Worm (Caenorhabditis elegans) whole organism, L2 larva: Measurements from ENCODE around the gene glrx-5.
A peak's percentile ranks its signal among the peaks of the same experiment; 100 is the strongest.
"Not testable (repeated sequence)": the region's sequence is repeated elsewhere in the genome, so short reads cannot be mapped to it uniquely, and the experiment has no call there.

Source experiments
- C34F6.9 ChIP-seq: fragments of 150-350 bp; optimal IDR thresholded peaks from 2 replicates; lab custom pipeline; 2014; ENCODE audit warnings: missing biosample characterization, missing genetic modification characterization
- F13H6.1 ChIP-seq: sonication (generic microtip); optimal IDR thresholded peaks from 2 replicates; lab custom pipeline; 2016; ENCODE audit warnings: missing genetic modification characterization, missing compliant biosample characterization
- R02D3.7 ChIP-seq: fragments of 150-350 bp; optimal IDR thresholded peaks from 2 replicates; lab custom pipeline; 2014; ENCODE audit warnings: missing biosample characterization, missing genetic modification characterization
- alr-1 ChIP-seq: fragments of 150-350 bp; optimal IDR thresholded peaks from 2 replicates; lab custom pipeline; 2014; ENCODE audit warnings: missing biosample characterization, missing genetic modification characterization
- blmp-1 ChIP-seq: sonication (generic microtip); optimal IDR thresholded peaks from 2 replicates; lab custom pipeline; 2017; ENCODE audit warnings: missing genetic modification characterization, mild to moderate bottlenecking, missing compliant biosample characterization, antibody characterized with exemption, moderate library complexity; ENCODE audit not compliant: insufficient read depth
- ceh-16 ChIP-seq: fragments of 150-350 bp; optimal IDR thresholded peaks from 2 replicates; lab custom pipeline; 2014; ENCODE audit warnings: missing biosample characterization, missing genetic modification characterization
- crh-2 ChIP-seq: sonication (generic microtip); optimal IDR thresholded peaks from 2 replicates; lab custom pipeline; 2017; ENCODE audit warnings: missing biosample characterization, missing genetic modification characterization
- egl-27 ChIP-seq: sonication (generic microtip); optimal IDR thresholded peaks from 3 replicates; lab custom pipeline; 2017; ENCODE audit warnings: missing biosample characterization, missing genetic modification reagents, missing genetic modification characterization
- elt-1 ChIP-seq: fragments of 150-350 bp; optimal IDR thresholded peaks from 2 replicates; lab custom pipeline; 2014; ENCODE audit warnings: missing biosample characterization, missing genetic modification characterization
- elt-3 ChIP-seq: sonication (generic microtip); optimal IDR thresholded peaks from 2 replicates; lab custom pipeline; 2017; ENCODE audit warnings: missing biosample characterization, missing genetic modification characterization
- fos-1 ChIP-seq: fragments of 150-350 bp; optimal IDR thresholded peaks from 2 replicates; lab custom pipeline; 2014; ENCODE audit warnings: missing biosample characterization, missing genetic modification characterization
- gmeb-1 ChIP-seq: fragments of 150-350 bp; optimal IDR thresholded peaks from 2 replicates; lab custom pipeline; 2014; ENCODE audit warnings: missing biosample characterization, missing genetic modification characterization
- lin-11 ChIP-seq: fragments of 150-350 bp; sonication (generic microtip); optimal IDR thresholded peaks from 2 replicates; lab custom pipeline; 2014; ENCODE audit warnings: missing biosample characterization, missing genetic modification characterization, inconsistent platforms, mixed read lengths
- lin-13 ChIP-seq: fragments of 150-350 bp; optimal IDR thresholded peaks from 2 replicates; lab custom pipeline; 2014; ENCODE audit warnings: missing biosample characterization, missing genetic modification reagents, missing genetic modification characterization
- lin-39 ChIP-seq: fragments of 150-350 bp; optimal IDR thresholded peaks from 2 replicates; lab custom pipeline; 2014; ENCODE audit warnings: missing biosample characterization, missing genetic modification reagents, missing genetic modification characterization
- lsy-2 ChIP-seq, 2 experiments: fragments of 150-350 bp in 1 of 2; sonication (generic microtip) in 1 of 2; optimal IDR thresholded peaks; 2 replicates each; lab custom pipeline; 2014 to 2017; ENCODE audit warnings: missing biosample characterization in 2 of 2, missing genetic modification characterization in 2 of 2
- mab-5 ChIP-seq: fragments of 150-350 bp; optimal IDR thresholded peaks from 2 replicates; lab custom pipeline; 2014; ENCODE audit warnings: missing biosample characterization, missing genetic modification characterization
- nhr-10 ChIP-seq: sonication (generic microtip); optimal IDR thresholded peaks from 2 replicates; lab custom pipeline; 2017; ENCODE audit warnings: missing biosample characterization, missing genetic modification characterization
- nhr-11 ChIP-seq: fragments of 150-350 bp; optimal IDR thresholded peaks from 2 replicates; lab custom pipeline; 2014; ENCODE audit warnings: missing biosample characterization, missing genetic modification characterization
- nhr-129 ChIP-seq: fragments of 150-350 bp; optimal IDR thresholded peaks from 2 replicates; lab custom pipeline; 2014; ENCODE audit warnings: missing biosample characterization, missing genetic modification characterization
- nhr-21 ChIP-seq: fragments of 150-350 bp; optimal IDR thresholded peaks from 2 replicates; lab custom pipeline; 2014; ENCODE audit warnings: missing biosample characterization, missing genetic modification characterization
- nhr-237 ChIP-seq: fragments of 150-350 bp; optimal IDR thresholded peaks from 2 replicates; lab custom pipeline; 2014; ENCODE audit warnings: missing biosample characterization, missing genetic modification characterization
- nhr-25 ChIP-seq: fragments of 150-350 bp; sonication (generic microtip); optimal IDR thresholded peaks from 3 replicates; lab custom pipeline; 2014; ENCODE audit warnings: missing biosample characterization, missing genetic modification characterization
- peb-1 ChIP-seq: fragments of 150-350 bp; optimal IDR thresholded peaks from 2 replicates; lab custom pipeline; 2014; ENCODE audit warnings: missing biosample characterization, missing genetic modification characterization
- sem-4 ChIP-seq: fragments of 150-350 bp; optimal IDR thresholded peaks from 2 replicates; lab custom pipeline; 2014; ENCODE audit warnings: missing biosample characterization, missing genetic modification reagents, missing genetic modification characterization
- skn-1 ChIP-seq: sonication (generic microtip); optimal IDR thresholded peaks from 2 replicates; lab custom pipeline; 2017; ENCODE audit warnings: missing biosample characterization, missing genetic modification characterization
- sma-3 ChIP-seq: sonication (generic microtip); optimal IDR thresholded peaks from 2 replicates; lab custom pipeline; 2016; ENCODE audit warnings: missing genetic modification reagents, missing genetic modification characterization, missing compliant biosample characterization
- sma-9 ChIP-seq, 2 experiments: fragments of 150-350 bp in 1 of 2; sonication (generic microtip) in 1 of 2; optimal IDR thresholded peaks; 2 replicates each; lab custom pipeline; 2014 to 2016; ENCODE audit warnings: missing genetic modification characterization in 2 of 2, mild to moderate bottlenecking in 1 of 2, missing biosample characterization in 1 of 2, missing compliant biosample characterization in 1 of 2, missing genetic modification reagents in 1 of 2, moderate library complexity in 1 of 2
- snpc-4 ChIP-seq: fragments of 150-350 bp; optimal IDR thresholded peaks from 2 replicates; lab custom pipeline; 2014; ENCODE audit warnings: missing biosample characterization, missing genetic modification characterization
- unc-39 ChIP-seq: fragments of 150-350 bp; optimal IDR thresholded peaks from 2 replicates; lab custom pipeline; 2014; ENCODE audit warnings: missing biosample characterization, missing genetic modification characterization
- unc-55 ChIP-seq: fragments of 150-350 bp; sonication (generic microtip); optimal IDR thresholded peaks from 3 replicates; lab custom pipeline; 2014; ENCODE audit warnings: missing biosample characterization, missing genetic modification reagents, missing genetic modification characterization
- unc-62 ChIP-seq: fragments of 150-350 bp; optimal IDR thresholded peaks from 2 replicates; lab custom pipeline; 2014; ENCODE audit warnings: missing biosample characterization, missing genetic modification reagents, missing genetic modification characterization
- zag-1 ChIP-seq: fragments of 150-350 bp; optimal IDR thresholded peaks from 2 replicates; lab custom pipeline; 2014; ENCODE audit warnings: missing biosample characterization, missing genetic modification characterization
- ztf-1 ChIP-seq: fragments of 200-800 bp; sonication (Bioruptor generic); conservative IDR thresholded peaks from 2 replicates; pipeline ENCODE4 v1.3.6; 2022; ENCODE audit warnings: missing genetic modification characterization, missing compliant biosample characterization
- ztf-11 ChIP-seq: sonication (generic microtip); optimal IDR thresholded peaks from 2 replicates; lab custom pipeline; 2017; ENCODE audit warnings: missing biosample characterization, missing genetic modification characterization

Gene glrx-5

DNA sequence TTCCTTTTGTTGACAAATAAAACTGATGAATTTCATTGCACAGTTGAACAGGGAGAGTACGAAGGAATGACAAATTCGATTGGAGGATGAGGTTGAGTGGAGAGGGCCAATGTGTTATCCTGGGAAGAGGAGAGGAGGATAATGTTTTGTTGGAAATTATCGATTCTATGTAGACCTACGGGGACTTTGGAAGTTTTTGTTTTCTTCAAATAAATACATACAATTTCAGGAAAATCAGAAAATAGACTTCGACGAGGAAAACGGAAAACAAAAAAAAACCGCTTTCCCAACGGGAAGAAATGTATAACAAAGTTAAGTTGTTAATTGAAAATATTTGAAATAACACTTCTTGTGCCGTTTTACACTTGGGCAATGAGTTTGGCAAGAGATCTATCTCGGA is 10.1 kb upstream of the glrx-5 start, which contains the start of gene Y49E10.4:
Gene Y49E10.4 (minus strand): TSS at position 101 of the 400 bp plus-strand sequence.
- TF ChIP-seq fos-1 (tag; lab: Kevin White, UChicago); crh-2; blmp-1 (tag; lab: Kevin White, UChicago): not testable (repeated sequence)

ce11 chrIII:12377198-12377662 is 3.6 kb upstream of the glrx-5 start, which contains the start of gene pph-4.2:
Gene pph-4.2 (minus strand): TSS chrIII:12377248.
- TF ChIP-seq lsy-2 (tag; optimal IDR thresholded peaks at IDR 0.05; lab: Kevin White, UChicago) (peak in 1 of 2 experiments; percentile 63), sem-4 (peak; percentile 45), unc-62 (GFP tag; lab: Kevin White, UChicago) (no peak), zag-1 (no peak), C34F6.9 (tag; lab: Kevin White, UChicago) (peak; percentile 62), crh-2 (peak; percentile 1), snpc-4 (no peak), ceh-16 (tag; lab: Kevin White, UChicago) (no peak), unc-55 (peak; percentile 76), lin-13 (GFP tag; lab: Kevin White, UChicago) (peak; percentile 7), gmeb-1 (tag; lab: Kevin White, UChicago) (peak; percentile 92), sma-9 (GFP tag; optimal IDR thresholded peaks at IDR 0.05; lab: Kevin White, UChicago) (no peak), sma-9 (tag; optimal IDR thresholded peaks at IDR 0.05; lab: Kevin White, UChicago) (no peak)

ce11 chrIII:12375614-12376013 is 2.0 kb upstream of the glrx-5 start:
- TF ChIP-seq lin-39 (tag; lab: Kevin White, UChicago) (no peak), nhr-11 (tag; lab: Kevin White, UChicago) (no peak), nhr-10 (tag; lab: Kevin White, UChicago) (no peak), F13H6.1 (no peak), gmeb-1 (tag; lab: Kevin White, UChicago) (no peak), ceh-16 (tag; lab: Kevin White, UChicago) (no peak), ztf-1 (GFP tag; lab: Robert Waterston, UW) (no peak), alr-1 (tag; lab: Kevin White, UChicago) (no peak), elt-1 (tag; lab: Kevin White, UChicago) (no peak), blmp-1 (tag; lab: Kevin White, UChicago) (no peak), zag-1 (no peak), unc-55 (no peak), nhr-129 (tag; lab: Kevin White, UChicago) (no peak), peb-1 (tag; lab: Kevin White, UChicago) (no peak), egl-27 (tag; lab: Kevin White, UChicago) (no peak), ztf-11 (tag; lab: Kevin White, UChicago) (no peak), unc-39 (tag; lab: Kevin White, UChicago) (no peak), sem-4 (no peak), R02D3.7 (no peak), nhr-25 (tag; lab: Kevin White, UChicago) (no peak)
- TF ChIP-seq, all 48 proteins: peak for 0

ce11 chrIII:12373306-12373705 is 351 bp downstream of the glrx-5 start:
- TF ChIP-seq skn-1 (tag; lab: Kevin White, UChicago) (no peak), ceh-16 (tag; lab: Kevin White, UChicago) (no peak), lin-11 (tag; lab: Kevin White, UChicago) (no peak), nhr-237 (tag; lab: Kevin White, UChicago) (no peak), ztf-11 (tag; lab: Kevin White, UChicago) (no peak), mab-5 (no peak), peb-1 (tag; lab: Kevin White, UChicago) (no peak), sem-4 (no peak), sma-3 (GFP tag; lab: Kevin White, UChicago) (no peak), elt-3 (tag; lab: Kevin White, UChicago) (no peak), nhr-21 (tag; lab: Kevin White, UChicago) (no peak), sma-9 (GFP tag; optimal IDR thresholded peaks at IDR 0.05; lab: Kevin White, UChicago) (no peak), sma-9 (tag; optimal IDR thresholded peaks at IDR 0.05; lab: Kevin White, UChicago) (no peak), nhr-10 (tag; lab: Kevin White, UChicago) (no peak)
